ENCODE assay signal across 4 worm cellular contexts in genomic region chrIII:4649363-4649768, ce11.
TF ChIP-seq lines count a peak whose summit lies in the region.

No protein-coding gene starts in this region.

TF ChIP-seq in whole organism, L2 larva, 48 proteins besides CTCF, POLR2A, EP300 and RAD21 (continues in another document):
- TF ChIP-seq ZK546.5 (tag; optimal IDR thresholded peaks at IDR 0.05; lab: Kevin White, UChicago) = no peak
- TF ChIP-seq nhr-23 (tag; optimal IDR thresholded peaks at IDR 0.05; lab: Kevin White, UChicago) = no peak
- no peak for TF ChIP-seq ztf-1 (GFP tag; conservative IDR thresholded peaks at IDR 0.05; lab: Robert Waterston, UW)
- TF ChIP-seq elt-3 (tag; optimal IDR thresholded peaks at IDR 0.05; lab: Kevin White, UChicago) = no peak
- no peak for TF ChIP-seq nhr-77 (tag; optimal IDR thresholded peaks at IDR 0.05; lab: Kevin White, UChicago)
- TF ChIP-seq skn-1 (tag; optimal IDR thresholded peaks at IDR 0.05; lab: Kevin White, UChicago) = peak; percentile 65
- peak; percentile 96 for TF ChIP-seq nhr-25 (tag; optimal IDR thresholded peaks at IDR 0.05; lab: Kevin White, UChicago)
- TF ChIP-seq peb-1 (tag; optimal IDR thresholded peaks at IDR 0.05; lab: Kevin White, UChicago) = no peak
- TF ChIP-seq egl-27 (tag; optimal IDR thresholded peaks at IDR 0.05; lab: Kevin White, UChicago) = peak; percentile 94
- TF ChIP-seq aly-2 (tag; optimal IDR thresholded peaks at IDR 0.05; lab: Kevin White, UChicago) = no peak
- peak; percentile 13 for TF ChIP-seq nhr-12 (tag; optimal IDR thresholded peaks at IDR 0.05; lab: Kevin White, UChicago)
- peak; percentile 92 for TF ChIP-seq crh-2 (tag; optimal IDR thresholded peaks at IDR 0.05; lab: Kevin White, UChicago)
- TF ChIP-seq snpc-4 (tag; optimal IDR thresholded peaks at IDR 0.05; lab: Kevin White, UChicago) = peak; percentile 55
- TF ChIP-seq lin-13 (GFP tag; optimal IDR thresholded peaks at IDR 0.05; lab: Kevin White, UChicago) = peak; percentile 81
- no peak for TF ChIP-seq alr-1 (tag; optimal IDR thresholded peaks at IDR 0.05; lab: Kevin White, UChicago)
- TF ChIP-seq sma-3 (GFP tag; optimal IDR thresholded peaks at IDR 0.05; lab: Kevin White, UChicago) = peak; percentile 97
- TF ChIP-seq ztf-11 (tag; optimal IDR thresholded peaks at IDR 0.05; lab: Kevin White, UChicago) = no peak
- peak; percentile 41 to 93 for TF ChIP-seq lsy-2 (tag; optimal IDR thresholded peaks at IDR 0.05; lab: Kevin White, UChicago)
- no peak for TF ChIP-seq R02D3.7 (tag; optimal IDR thresholded peaks at IDR 0.05; lab: Kevin White, UChicago)
- TF ChIP-seq dmd-4 (tag; optimal IDR thresholded peaks at IDR 0.05; lab: Kevin White, UChicago) = no peak
- TF ChIP-seq lin-11 (tag; optimal IDR thresholded peaks at IDR 0.05; lab: Kevin White, UChicago) = peak; percentile 94
- peak; percentile 7 for TF ChIP-seq nhr-10 (tag; optimal IDR thresholded peaks at IDR 0.05; lab: Kevin White, UChicago)
- TF ChIP-seq nhr-237 (tag; optimal IDR thresholded peaks at IDR 0.05; lab: Kevin White, UChicago) = no peak
- TF ChIP-seq ceh-16 (tag; optimal IDR thresholded peaks at IDR 0.05; lab: Kevin White, UChicago) = no peak

TF ChIP-seq in whole organism, L4 larva, 104 proteins besides CTCF, POLR2A, EP300 and RAD21 (continues in another document):
- 0 out of 2 replicates have a peak, but pooled peaks have one; percentile 25 for TF ChIP-seq ZK337.2 (GFP tag; IDR thresholded peaks at IDR 0.05; lab: Robert Waterston, UW)
- peak in 1 of 2 experiments; percentile 99 for TF ChIP-seq unc-62 (GFP tag; optimal IDR thresholded peaks at IDR 0.05 in 1 of 2; lab: Kevin White, UChicago)
- no peak for TF ChIP-seq unc-62 (tag; optimal IDR thresholded peaks at IDR 0.05; lab: Kevin White, UChicago)
- TF ChIP-seq ceh-62 (tag; optimal IDR thresholded peaks at IDR 0.05; lab: Kevin White, UChicago) = no peak
- peak; percentile 82 for TF ChIP-seq mdt-29 (GFP tag; IDR thresholded peaks at IDR 0.05; lab: Robert Waterston, UW)
- TF ChIP-seq unc-130 (GFP tag; optimal IDR thresholded peaks at IDR 0.05; lab: Kevin White, UChicago) = no peak
- peak; percentile 96 for TF ChIP-seq dve-1 (tag; optimal IDR thresholded peaks at IDR 0.05; lab: Kevin White, UChicago; ENCODE audit: insufficient read depth)
- peak; percentile 2 for TF ChIP-seq nhr-237 (tag; optimal IDR thresholded peaks at IDR 0.05; lab: Kevin White, UChicago)
- peak; percentile 97 for TF ChIP-seq nhr-48 (tag; optimal IDR thresholded peaks at IDR 0.05; lab: Kevin White, UChicago)
- TF ChIP-seq nhr-10 (tag; optimal IDR thresholded peaks at IDR 0.05; lab: Kevin White, UChicago) = peak; percentile 86
- TF ChIP-seq nhr-111 (GFP tag; optimal IDR thresholded peaks at IDR 0.05; lab: Kevin White, UChicago) = no peak
- TF ChIP-seq lir-3 (tag; optimal IDR thresholded peaks at IDR 0.05; lab: Kevin White, UChicago) = peak; percentile 33
- TF ChIP-seq Y48G9A.11 (GFP tag; IDR thresholded peaks at IDR 0.05; lab: Robert Waterston, UW) = no peak
- peak; percentile 100 for TF ChIP-seq hlh-11 (tag; optimal IDR thresholded peaks at IDR 0.05; lab: Kevin White, UChicago)
- peak; percentile 80 for TF ChIP-seq set-16 (GFP tag; IDR thresholded peaks at IDR 0.05; lab: Robert Waterston, UW)
- peak; percentile 100 for TF ChIP-seq mdl-1 (tag; optimal IDR thresholded peaks at IDR 0.05; lab: Kevin White, UChicago)
- TF ChIP-seq ceh-28 (tag; optimal IDR thresholded peaks at IDR 0.05; lab: Kevin White, UChicago) = peak; percentile 72
- peak; percentile 76 for TF ChIP-seq mxl-2 (GFP tag; conservative IDR thresholded peaks at IDR 0.05; lab: Robert Waterston, UW)
- TF ChIP-seq php-3 (GFP tag; IDR thresholded peaks at IDR 0.05; lab: Robert Waterston, UW) = peak; percentile 61; the same call in 1 of the 2 replicates
- TF ChIP-seq mxl-3 (GFP tag; optimal IDR thresholded peaks at IDR 0.05; lab: Kevin White, UChicago) = peak; percentile 100
- peak; percentile 72 for TF ChIP-seq jun-1 (tag; optimal IDR thresholded peaks at IDR 0.05; lab: Kevin White, UChicago)
- TF ChIP-seq lin-13 (GFP tag; optimal IDR thresholded peaks at IDR 0.05; lab: Kevin White, UChicago) = peak; percentile 91
- no peak for TF ChIP-seq snpc-4 (tag; optimal IDR thresholded peaks at IDR 0.05; lab: Kevin White, UChicago)

TF ChIP-seq in whole organism, late embryonic, 69 proteins besides CTCF, POLR2A, EP300 and RAD21 (continues in another document):
- peak; percentile 99 for TF ChIP-seq hlh-30 (tag; optimal IDR thresholded peaks at IDR 0.05; lab: Kevin White, UChicago; ENCODE audit: insufficient read depth)
- peak; percentile 91 for TF ChIP-seq tbx-2 (tag; optimal IDR thresholded peaks at IDR 0.05; lab: Kevin White, UChicago)
- TF ChIP-seq ceh-18 (tag; optimal IDR thresholded peaks at IDR 0.05; lab: Kevin White, UChicago) = peak; percentile 96
- TF ChIP-seq che-1 (tag; optimal IDR thresholded peaks at IDR 0.05; lab: Kevin White, UChicago) = peak; percentile 7
- TF ChIP-seq ceh-2 (tag; optimal IDR thresholded peaks at IDR 0.05; lab: Kevin White, UChicago) = peak; percentile 63
- TF ChIP-seq pha-4 (tag; optimal IDR thresholded peaks at IDR 0.05; lab: Kevin White, UChicago) = no peak
- TF ChIP-seq C08G9.2 (tag; optimal IDR thresholded peaks at IDR 0.05; lab: Kevin White, UChicago) = no peak
- no peak for TF ChIP-seq ceh-30 (tag; optimal IDR thresholded peaks at IDR 0.05; lab: Kevin White, UChicago)
- TF ChIP-seq lin-11 (tag; optimal IDR thresholded peaks at IDR 0.05; lab: Kevin White, UChicago) = no peak
- no peak for TF ChIP-seq ztf-16 (tag; optimal IDR thresholded peaks at IDR 0.05; lab: Kevin White, UChicago)
- no peak for TF ChIP-seq ceh-24 (tag; optimal IDR thresholded peaks at IDR 0.05; lab: Kevin White, UChicago)
- TF ChIP-seq ceh-9 (tag; optimal IDR thresholded peaks at IDR 0.05; lab: Kevin White, UChicago) = no peak
- TF ChIP-seq ceh-48 (tag; optimal IDR thresholded peaks at IDR 0.05; lab: Kevin White, UChicago) = peak; percentile 96
- TF ChIP-seq hlh-8 (tag; optimal IDR thresholded peaks at IDR 0.05; lab: Kevin White, UChicago) = peak; percentile 63
- no peak for TF ChIP-seq C38D4.7 (GFP tag; optimal IDR thresholded peaks at IDR 0.05; lab: Kevin White, UChicago)
- TF ChIP-seq npax-4 (tag; optimal IDR thresholded peaks at IDR 0.05; lab: Kevin White, UChicago) = no peak
- no peak for TF ChIP-seq lim-6 (tag; optimal IDR thresholded peaks at IDR 0.05; lab: Kevin White, UChicago)
- TF ChIP-seq hlh-6 (tag; optimal IDR thresholded peaks at IDR 0.05; lab: Kevin White, UChicago) = no peak
- no peak for TF ChIP-seq fkh-10 (GFP tag; optimal IDR thresholded peaks at IDR 0.05; lab: Kevin White, UChicago)
- TF ChIP-seq nhr-11 (tag; optimal IDR thresholded peaks at IDR 0.05; lab: Kevin White, UChicago) = no peak
- TF ChIP-seq pax-1 (tag; optimal IDR thresholded peaks at IDR 0.05; lab: Kevin White, UChicago) = peak; percentile 53
- TF ChIP-seq gmeb-2 (tag; optimal IDR thresholded peaks at IDR 0.05; lab: Kevin White, UChicago) = no peak
- TF ChIP-seq pat-9 (tag; optimal IDR thresholded peaks at IDR 0.05; lab: Kevin White, UChicago) = peak; percentile 24
- no peak for TF ChIP-seq pag-3 (tag; optimal IDR thresholded peaks at IDR 0.05; lab: Kevin White, UChicago; ENCODE audit: borderline replicate concordance)
- TF ChIP-seq ceh-31 (tag; optimal IDR thresholded peaks at IDR 0.05; lab: Kevin White, UChicago) = peak; percentile 83
- peak; percentile 79 for TF ChIP-seq nfya-1 (tag; optimal IDR thresholded peaks at IDR 0.05; lab: Kevin White, UChicago)
- TF ChIP-seq unc-55 (GFP tag; optimal IDR thresholded peaks at IDR 0.05; lab: Kevin White, UChicago) = peak; percentile 92

TF ChIP-seq in whole organism, mixed stage, embryonic, 35 proteins besides CTCF, POLR2A, EP300 and RAD21:
- TF ChIP-seq ces-1 (GFP tag; optimal IDR thresholded peaks at IDR 0.05; lab: Kevin White, UChicago) = peak; percentile 60
- TF ChIP-seq unc-120 (tag; optimal IDR thresholded peaks at IDR 0.05; lab: Kevin White, UChicago; ENCODE audit: poor library complexity, severe bottlenecking) = peak; percentile 58
- TF ChIP-seq elt-3 (tag; optimal IDR thresholded peaks at IDR 0.05; lab: Kevin White, UChicago) = peak; percentile 75
- peak; percentile 42 for TF ChIP-seq lin-13 (tag; optimal IDR thresholded peaks at IDR 0.05; lab: Kevin White, UChicago)
- TF ChIP-seq ham-2 (GFP tag; optimal IDR thresholded peaks at IDR 0.05; lab: Kevin White, UChicago) = peak; percentile 27
- TF ChIP-seq elt-1 (tag; optimal IDR thresholded peaks at IDR 0.05; lab: Kevin White, UChicago; ENCODE audit: borderline replicate concordance, insufficient read depth) = no peak
- TF ChIP-seq pha-4 (tag; optimal IDR thresholded peaks at IDR 0.05; lab: Kevin White, UChicago) = peak; percentile 92
- peak; percentile 68 for TF ChIP-seq lsy-2 (tag; optimal IDR thresholded peaks at IDR 0.05; lab: Kevin White, UChicago)
- peak; percentile 83 for TF ChIP-seq unc-62 (GFP tag; optimal IDR thresholded peaks at IDR 0.05; lab: Kevin White, UChicago)
- peak; percentile 90 for TF ChIP-seq nhr-237 (tag; optimal IDR thresholded peaks at IDR 0.05; lab: Kevin White, UChicago)
- peak; percentile 58 for TF ChIP-seq M03D4.4 (tag; optimal IDR thresholded peaks at IDR 0.05; lab: Kevin White, UChicago)
- no peak for TF ChIP-seq cnd-1 (tag; optimal IDR thresholded peaks at IDR 0.05; lab: Kevin White, UChicago)
- TF ChIP-seq ztf-11 (tag; optimal IDR thresholded peaks at IDR 0.05; lab: Kevin White, UChicago) = peak; percentile 32
- peak; percentile 90 for TF ChIP-seq hlh-1 (tag; optimal IDR thresholded peaks at IDR 0.05; lab: Kevin White, UChicago)
- no peak for TF ChIP-seq tbx-8 (GFP tag; optimal IDR thresholded peaks at IDR 0.05; lab: Kevin White, UChicago)
- TF ChIP-seq mep-1 (tag; optimal IDR thresholded peaks at IDR 0.05; lab: Kevin White, UChicago) = peak; percentile 85
- TF ChIP-seq mls-2 (tag; optimal IDR thresholded peaks at IDR 0.05; lab: Kevin White, UChicago) = no peak
- TF ChIP-seq drap-1 (GFP tag; optimal IDR thresholded peaks at IDR 0.05; lab: Kevin White, UChicago) = peak; percentile 50
- peak; percentile 3 for TF ChIP-seq ceh-39 (tag; optimal IDR thresholded peaks at IDR 0.05; lab: Kevin White, UChicago)
- TF ChIP-seq ceh-83 (GFP tag; optimal IDR thresholded peaks at IDR 0.05; lab: Kevin White, UChicago) = no peak
- no peak for TF ChIP-seq nhr-2 (tag; optimal IDR thresholded peaks at IDR 0.05; lab: Kevin White, UChicago)
